Worm (Caenorhabditis elegans): ENCODE data around the gene ZK899.6.

ZK899.6 gene

ce11 chrX:9472170-9472569, 9.0 kb downstream of the ZK899.6 start, which contains the start of gene gap-2:
Gene gap-2 (plus strand): TSS chrX:9472470.
- TF ChIP-seq snpc-4 (tag; optimal IDR thresholded peaks at IDR 0.05): no peak
- no peak for TF ChIP-seq blmp-1 (tag; optimal IDR thresholded peaks at IDR 0.05; ENCODE audit: insufficient read depth)
- TF ChIP-seq nhr-237 (tag; optimal IDR thresholded peaks at IDR 0.05): no peak
- TF ChIP-seq R02D3.7 (tag; optimal IDR thresholded peaks at IDR 0.05): no peak
- no peak for TF ChIP-seq ztf-4 (tag; optimal IDR thresholded peaks at IDR 0.05)
- TF ChIP-seq elt-3 (tag; optimal IDR thresholded peaks at IDR 0.05): no peak

- TF ChIP-seq nhr-11 (tag; optimal IDR thresholded peaks at IDR 0.05) (no peak), unc-39 (tag; optimal IDR thresholded peaks at IDR 0.05) (no peak), unc-55 (GFP tag; optimal IDR thresholded peaks at IDR 0.05) (no peak), C34F6.9 (tag; optimal IDR thresholded peaks at IDR 0.05) (no peak), unc-62 (GFP tag; optimal IDR thresholded peaks at IDR 0.05) (no peak), lsy-2 (tag; optimal IDR thresholded peaks at IDR 0.05) (no peak), sma-3 (GFP tag; optimal IDR thresholded peaks at IDR 0.05) (no peak), nhr-23 (tag; optimal IDR thresholded peaks at IDR 0.05) (no peak), ceh-16 (tag; optimal IDR thresholded peaks at IDR 0.05) (no peak), lin-39 (tag; optimal IDR thresholded peaks at IDR 0.05) (no peak), nhr-77 (tag; optimal IDR thresholded peaks at IDR 0.05) (no peak), crh-2 (tag; optimal IDR thresholded peaks at IDR 0.05) (no peak), fos-1 (tag; optimal IDR thresholded peaks at IDR 0.05) (no peak), ceh-82 (tag; optimal IDR thresholded peaks at IDR 0.05) (no peak)
Measured at ce11 chrX:9476752-9477151, 13.6 kb downstream of the ZK899.6 start.

ce11 chrX:9483754-9484153, 20.6 kb downstream of the ZK899.6 start:
- no peak for TF ChIP-seq mbf-1 (tag; optimal IDR thresholded peaks at IDR 0.05)
- no peak for TF ChIP-seq skn-1 (tag; optimal IDR thresholded peaks at IDR 0.05)
- no peak for TF ChIP-seq nhr-12 (tag; optimal IDR thresholded peaks at IDR 0.05)
- no peak for TF ChIP-seq unc-62 (GFP tag; optimal IDR thresholded peaks at IDR 0.05)
- no peak for TF ChIP-seq lin-13 (GFP tag; optimal IDR thresholded peaks at IDR 0.05)
- TF ChIP-seq unc-55 (GFP tag; optimal IDR thresholded peaks at IDR 0.05): no peak
- no peak for TF ChIP-seq unc-39 (tag; optimal IDR thresholded peaks at IDR 0.05)
- no peak for TF ChIP-seq sma-3 (GFP tag; optimal IDR thresholded peaks at IDR 0.05)
- TF ChIP-seq F13H6.1 (tag; optimal IDR thresholded peaks at IDR 0.05): no peak
- TF ChIP-seq blmp-1 (tag; optimal IDR thresholded peaks at IDR 0.05; ENCODE audit: insufficient read depth): no peak

- no peak for TF ChIP-seq skn-1 (tag; optimal IDR thresholded peaks at IDR 0.05)
- TF ChIP-seq unc-62 (GFP tag; optimal IDR thresholded peaks at IDR 0.05): no peak
- no peak for TF ChIP-seq ama-1 (optimal IDR thresholded peaks at IDR 0.05)
- TF ChIP-seq lin-11 (tag; optimal IDR thresholded peaks at IDR 0.05): no peak
- no peak for TF ChIP-seq nhr-77 (tag; optimal IDR thresholded peaks at IDR 0.05)
- no peak for TF ChIP-seq lin-13 (GFP tag; optimal IDR thresholded peaks at IDR 0.05)
- TF ChIP-seq nhr-6 (tag; optimal IDR thresholded peaks at IDR 0.05): no peak
- no peak for TF ChIP-seq ztf-1 (GFP tag; conservative IDR thresholded peaks at IDR 0.05)
- no peak for TF ChIP-seq alr-1 (tag; optimal IDR thresholded peaks at IDR 0.05)
- TF ChIP-seq nhr-10 (tag; optimal IDR thresholded peaks at IDR 0.05): no peak
- TF ChIP-seq nhr-23 (tag; optimal IDR thresholded peaks at IDR 0.05): no peak
- no peak for TF ChIP-seq Y55F3AM.14 (GFP tag; optimal IDR thresholded peaks at IDR 0.05)
- TF ChIP-seq C34F6.9 (tag; optimal IDR thresholded peaks at IDR 0.05): no peak
- TF ChIP-seq unc-55 (GFP tag; optimal IDR thresholded peaks at IDR 0.05): no peak
- TF ChIP-seq sma-3 (GFP tag; optimal IDR thresholded peaks at IDR 0.05): no peak
- TF ChIP-seq ZK546.5 (tag; optimal IDR thresholded peaks at IDR 0.05): no peak
- TF ChIP-seq elt-1 (tag; optimal IDR thresholded peaks at IDR 0.05): no peak
- TF ChIP-seq mdl-1 (tag; optimal IDR thresholded peaks at IDR 0.05): no peak
- TF ChIP-seq ztf-4 (tag; optimal IDR thresholded peaks at IDR 0.05): no peak
Measured at ce11 chrX:9486160-9486559, 23.0 kb downstream of the ZK899.6 start.

ce11 chrX:9489578-9489977, 26.4 kb downstream of the ZK899.6 start:
- TF ChIP-seq nhr-21 (tag; optimal IDR thresholded peaks at IDR 0.05) (peak; percentile 31), sma-3 (GFP tag; optimal IDR thresholded peaks at IDR 0.05) (peak; percentile 22), sma-9 (GFP tag; optimal IDR thresholded peaks at IDR 0.05) (peak; percentile 47), sma-9 (tag; optimal IDR thresholded peaks at IDR 0.05) (no peak), alr-1 (tag; optimal IDR thresholded peaks at IDR 0.05) (no peak), ceh-82 (tag; optimal IDR thresholded peaks at IDR 0.05) (no peak), blmp-1 (tag; optimal IDR thresholded peaks at IDR 0.05; ENCODE audit: insufficient read depth) (peak; percentile 4)

Measured in whole organism, L2 larva.